Fruit fly (Drosophila melanogaster) whole organism, embryonic: ENCODE results near the gene Tbcd.

ENCODE experiments used
- Ada2b ChIP-seq: fragments of 200-800 bp; sonication (Bioruptor generic); IDR thresholded peaks from 2 replicates; pipeline ENCODE4 v1.3.6; 2022; ENCODE audit warnings: missing biosample characterization, missing genetic modification characterization
- CG9437 ChIP-seq: fragments of 200-800 bp; sonication (Bioruptor generic); optimal IDR thresholded peaks from 2 replicates; lab custom pipeline; 2018; ENCODE audit warnings: missing biosample characterization, mild to moderate bottlenecking, missing genetic modification characterization
- Lpt ChIP-seq: fragments of >200 bp; optimal IDR thresholded peaks from 2 replicates; lab custom pipeline; 2018; ENCODE audit warnings: missing biosample characterization, missing genetic modification characterization
- Ptx1 ChIP-seq: fragments of 200-800 bp; sonication (Bioruptor generic); IDR thresholded peaks from 2 replicates; pipeline ENCODE4 v1.3.6; 2022; ENCODE audit warnings: missing biosample characterization, missing genetic modification characterization
- Usf ChIP-seq: fragments of 200-800 bp; sonication (Bioruptor generic); optimal IDR thresholded peaks from 2 replicates; lab custom pipeline; 2017; ENCODE audit warnings: missing genotype, missing biosample characterization, missing genetic modification characterization
- psq ChIP-seq: fragments of 200-800 bp; sonication (Bioruptor generic); optimal IDR thresholded peaks from 2 replicates; lab custom pipeline; 2017; ENCODE audit warnings: missing biosample characterization, missing genetic modification characterization
- tgo ChIP-seq: fragments of 200-800 bp; sonication (Bioruptor generic); IDR thresholded peaks from 3 replicates; pipeline ENCODE4 v1.3.6; 2022; ENCODE audit warnings: missing biosample characterization, missing genetic modification characterization

DNA sequence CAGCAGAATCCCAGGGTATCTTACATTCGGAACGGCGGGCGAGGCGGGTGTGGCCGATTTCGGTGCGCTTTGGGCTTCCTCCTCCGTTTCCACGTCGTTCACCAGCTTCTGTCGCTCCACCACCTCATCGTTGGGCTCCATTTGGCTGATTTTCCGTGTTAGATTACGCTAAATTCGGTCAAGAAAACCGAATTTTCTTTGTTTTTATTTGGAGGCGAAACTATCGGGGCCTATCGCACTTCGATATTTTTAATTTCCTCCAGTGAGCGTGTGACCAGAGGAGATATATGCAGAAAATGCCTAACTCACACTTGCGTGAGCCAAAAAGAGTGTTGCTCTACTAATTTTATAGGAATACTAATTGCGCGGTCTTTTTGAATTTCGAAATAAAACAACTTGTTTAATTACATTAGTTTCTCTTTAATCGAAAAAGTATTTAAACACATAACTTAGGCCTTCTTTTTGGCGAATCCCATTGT is 44.8 kb downstream of the Tbcd start, which contains the start of gene CG10874:
- TF ChIP-seq tgo (GFP tag; lab: Robert Waterston, UW) (no peak), Usf (GFP tag; lab: Kevin White, UChicago) (no peak), Ptx1 (GFP tag; lab: Robert Waterston, UW) (no peak), Lpt (GFP tag; lab: Kevin White, UChicago) (no peak), psq (GFP tag; lab: Kevin White, UChicago) (no peak), CG9437 (GFP tag; lab: Kevin White, UChicago) (no peak), Ada2b (no peak)
